Worm (Caenorhabditis elegans): Measurements from ENCODE around the gene ceh-22.

ceh-22 gene

ce11 chrV:10679990-10680602 is 8.4 kb downstream of the ceh-22 start (continued):
- TF ChIP-seq vab-15 (tag; optimal IDR thresholded peaks at IDR 0.05) (no peak), mef-2 (tag; optimal IDR thresholded peaks at IDR 0.05) (no peak), blmp-1 (tag; optimal IDR thresholded peaks at IDR 0.05) (peak; percentile 2), nhr-71 (tag; optimal IDR thresholded peaks at IDR 0.05) (no peak), elt-3 (tag; optimal IDR thresholded peaks at IDR 0.05) (no peak), unc-130 (tag; optimal IDR thresholded peaks at IDR 0.05) (no peak), fkh-4 (tag; optimal IDR thresholded peaks at IDR 0.05; ENCODE audit: borderline replicate concordance) (no peak), snu-23 (GFP tag; optimal IDR thresholded peaks at IDR 0.05) (peak; percentile 12)

ce11 chrV:10681117-10681959 is 9.6 kb downstream of the ceh-22 start:
- TF ChIP-seq nhr-47 (tag; optimal IDR thresholded peaks at IDR 0.05) (no peak), C34B4.2 (tag; optimal IDR thresholded peaks at IDR 0.05) (no peak), nhr-76 (tag; optimal IDR thresholded peaks at IDR 0.05) (no peak), nhr-28 (tag; optimal IDR thresholded peaks at IDR 0.05) (no peak), fkh-4 (tag; optimal IDR thresholded peaks at IDR 0.05; ENCODE audit: borderline replicate concordance) (no peak), sox-4 (tag; optimal IDR thresholded peaks at IDR 0.05) (no peak), aly-2 (tag; optimal IDR thresholded peaks at IDR 0.05) (no peak), nhr-12 (tag; optimal IDR thresholded peaks at IDR 0.05) (no peak), hlh-4 (tag; optimal IDR thresholded peaks at IDR 0.05) (no peak), C04F5.9 (tag; optimal IDR thresholded peaks at IDR 0.05) (no peak), unc-130 (tag; optimal IDR thresholded peaks at IDR 0.05) (no peak), efl-1 (optimal IDR thresholded peaks at IDR 0.05) (peak in 1 of 2 experiments; percentile 3), efl-1 (GFP tag; optimal IDR thresholded peaks at IDR 0.05 in 1 of 2) (peak in 1 of 2 experiments; percentile 80), nhr-90 (tag; optimal IDR thresholded peaks at IDR 0.05; ENCODE audit: poor library complexity) (peak; percentile 13), snu-23 (GFP tag; optimal IDR thresholded peaks at IDR 0.05) (peak; percentile 53), F16B12.6 (tag; optimal IDR thresholded peaks at IDR 0.05) (no peak), blmp-1 (tag; optimal IDR thresholded peaks at IDR 0.05) (peak; percentile 49), pax-3 (tag; optimal IDR thresholded peaks at IDR 0.05) (no peak), pqm-1 (tag; optimal IDR thresholded peaks at IDR 0.05) (no peak), fos-1 (tag; optimal IDR thresholded peaks at IDR 0.05) (no peak), nhr-11 (tag; optimal IDR thresholded peaks at IDR 0.05) (no peak), rnt-1 (tag; optimal IDR thresholded peaks at IDR 0.05) (peak; percentile 11), ces-1 (GFP tag; optimal IDR thresholded peaks at IDR 0.05) (no peak), Y116A8C.19 (tag; optimal IDR thresholded peaks at IDR 0.05; ENCODE audit: borderline replicate concordance) (no peak), ztf-4 (tag; optimal IDR thresholded peaks at IDR 0.05) (no peak), unc-86 (tag; optimal IDR thresholded peaks at IDR 0.05) (no peak), irx-1 (tag; optimal IDR thresholded peaks at IDR 0.05) (no peak), unc-62 (GFP tag; optimal IDR thresholded peaks at IDR 0.05) (no peak), vab-15 (tag; optimal IDR thresholded peaks at IDR 0.05) (no peak), swsn-7 (tag; optimal IDR thresholded peaks at IDR 0.05) (peak; percentile 28), mef-2 (tag; optimal IDR thresholded peaks at IDR 0.05) (no peak), zag-1 (tag; optimal IDR thresholded peaks at IDR 0.05) (no peak), dsc-1 (tag; optimal IDR thresholded peaks at IDR 0.05) (peak; percentile 75), mab-9 (GFP tag; IDR thresholded peaks at IDR 0.05) (no peak), ceh-8 (GFP tag; optimal IDR thresholded peaks at IDR 0.05) (no peak), ets-5 (GFP tag; IDR thresholded peaks at IDR 0.05) (no peak), jun-1 (tag; optimal IDR thresholded peaks at IDR 0.05) (no peak), sptf-1 (tag; optimal IDR thresholded peaks at IDR 0.05) (no peak), isw-1 (GFP tag; IDR thresholded peaks at IDR 0.05) (no peak), unc-98 (GFP tag; IDR thresholded peaks at IDR 0.05) (no peak), nhr-237 (tag; optimal IDR thresholded peaks at IDR 0.05) (no peak), nhr-20 (tag; optimal IDR thresholded peaks at IDR 0.05) (peak; percentile 40), lin-35 (GFP tag; optimal IDR thresholded peaks at IDR 0.05) (peak in 1 of 2 experiments; percentile 57), lin-14 (GFP tag; optimal IDR thresholded peaks at IDR 0.05) (peak; percentile 79), mep-1 (tag; optimal IDR thresholded peaks at IDR 0.05) (no peak), tbx-2 (tag; optimal IDR thresholded peaks at IDR 0.05) (no peak), ztf-11 (tag; optimal IDR thresholded peaks at IDR 0.05) (no peak)
